Worm (Caenorhabditis elegans) whole organism, L1 larva: ENCODE results near the gene F15D4.6.

Experiments used
- ceh-82 ChIP-seq, 3 experiments: fragments of 150-350 bp in 1 of 3; sonication (generic microtip) in 2 of 3; optimal IDR thresholded peaks; 2 replicates each; lab custom pipeline; 2014 to 2017; ENCODE audit warnings: missing biosample characterization in 3 of 3, missing genetic modification characterization in 3 of 3
- dsc-1 ChIP-seq: sonication (generic microtip); optimal IDR thresholded peaks from 2 replicates; lab custom pipeline; 2016; ENCODE audit warnings: mild to moderate bottlenecking, missing genetic modification characterization, missing compliant biosample characterization
- efl-1 ChIP-seq, 4 experiments: fragments of 150-350 bp; optimal IDR thresholded peaks in 3 of 4; peaks in 1 of 4; 1 replicate in 1 of 4; 2 replicates in 3 of 4; lab custom pipeline; 2014; ENCODE audit warnings: missing biosample characterization in 2 of 4, missing genetic modification characterization in 2 of 4, missing genetic modification reagents in 2 of 4
- egl-13 ChIP-seq: sonication (generic microtip); optimal IDR thresholded peaks from 2 replicates; lab custom pipeline; 2016; ENCODE audit warnings: missing genotype, missing genetic modification reagents, missing genetic modification characterization, missing compliant biosample characterization
- elt-2 ChIP-seq: sonication (generic microtip); optimal IDR thresholded peaks from 2 replicates; lab custom pipeline; 2016; ENCODE audit warnings: missing genetic modification characterization, mild to moderate bottlenecking, inconsistent platforms, missing compliant biosample characterization, missing genetic modification reagents
- fkh-4 ChIP-seq: sonication (generic microtip); optimal IDR thresholded peaks from 2 replicates; lab custom pipeline; 2016; ENCODE audit warnings: missing compliant biosample characterization, missing genetic modification characterization, borderline replicate concordance
- fkh-8 ChIP-seq: sonication (generic microtip); optimal IDR thresholded peaks from 2 replicates; lab custom pipeline; 2016; ENCODE audit warnings: mild to moderate bottlenecking, missing genetic modification characterization, missing compliant biosample characterization
- hlh-4 ChIP-seq: sonication (generic microtip); optimal IDR thresholded peaks from 2 replicates; lab custom pipeline; 2016; ENCODE audit warnings: mild to moderate bottlenecking, missing genetic modification characterization, missing compliant biosample characterization
- irx-1 ChIP-seq: sonication (generic microtip); optimal IDR thresholded peaks from 2 replicates; lab custom pipeline; 2016; ENCODE audit warnings: missing genetic modification characterization, missing compliant biosample characterization
- lin-14 ChIP-seq: fragments of 200-800 bp; sonication (Bioruptor generic); optimal IDR thresholded peaks from 2 replicates; lab custom pipeline; 2018; ENCODE audit warnings: mild to moderate bottlenecking, missing genetic modification characterization, moderate library complexity, missing compliant biosample characterization
- lin-35 ChIP-seq, 2 experiments: fragments of 150-350 bp; optimal IDR thresholded peaks; 2 replicates each; lab custom pipeline; 2014; ENCODE audit warnings: missing biosample characterization in 2 of 2, missing genetic modification characterization in 2 of 2, missing genetic modification reagents in 2 of 2
- lir-3 ChIP-seq: sonication (generic microtip); optimal IDR thresholded peaks from 2 replicates; lab custom pipeline; 2016; ENCODE audit warnings: mild to moderate bottlenecking, missing genetic modification characterization, moderate library complexity, missing compliant biosample characterization; ENCODE audit not compliant: poor library complexity
- lsy-2 ChIP-seq, 2 experiments: fragments of 150-350 bp; optimal IDR thresholded peaks; 2 replicates each; lab custom pipeline; 2014; ENCODE audit warnings: missing biosample characterization in 2 of 2, missing genetic modification characterization in 2 of 2
- nhr-11 ChIP-seq: fragments of 150-350 bp; optimal IDR thresholded peaks from 2 replicates; lab custom pipeline; 2014; ENCODE audit warnings: missing biosample characterization, missing genetic modification characterization
- nhr-19 ChIP-seq: fragments of 200-800 bp; sonication (Bioruptor generic); conservative IDR thresholded peaks from 2 replicates; pipeline ENCODE4 v1.3.6; 2022; ENCODE audit warnings: missing genetic modification characterization, missing compliant biosample characterization
- nhr-20 ChIP-seq: sonication (generic microtip); optimal IDR thresholded peaks from 2 replicates; lab custom pipeline; 2016; ENCODE audit warnings: mild to moderate bottlenecking, missing genetic modification characterization, missing compliant biosample characterization
- nhr-237 ChIP-seq: fragments of 150-350 bp; optimal IDR thresholded peaks from 2 replicates; lab custom pipeline; 2014; ENCODE audit warnings: missing biosample characterization, missing genetic modification characterization
- nhr-28 ChIP-seq: fragments of 150-350 bp; optimal IDR thresholded peaks from 2 replicates; lab custom pipeline; 2014; ENCODE audit warnings: missing biosample characterization, missing genetic modification characterization
- nhr-47 ChIP-seq: sonication (generic microtip); optimal IDR thresholded peaks from 2 replicates; lab custom pipeline; 2016; ENCODE audit warnings: mild to moderate bottlenecking, missing genetic modification characterization, moderate library complexity, missing compliant biosample characterization
- nhr-71 ChIP-seq: sonication (generic microtip); optimal IDR thresholded peaks from 2 replicates; lab custom pipeline; 2016; ENCODE audit warnings: mild to moderate bottlenecking, missing genetic modification characterization, moderate library complexity, missing compliant biosample characterization
- nhr-76 ChIP-seq: sonication (generic microtip); optimal IDR thresholded peaks from 2 replicates; lab custom pipeline; 2017; ENCODE audit warnings: missing biosample characterization, missing genetic modification characterization
- nhr-84 ChIP-seq: sonication (generic microtip); optimal IDR thresholded peaks from 2 replicates; lab custom pipeline; 2017; ENCODE audit warnings: missing biosample characterization, missing genetic modification characterization
- nhr-85 ChIP-seq: sonication (generic microtip); peaks from one replicate; lab custom pipeline; 2016; ENCODE audit warnings: missing genetic modification characterization, inconsistent platforms, missing compliant biosample characterization
- nhr-90 ChIP-seq: sonication (generic microtip); optimal IDR thresholded peaks from 2 replicates; lab custom pipeline; 2016; ENCODE audit warnings: mild to moderate bottlenecking, missing genetic modification characterization, missing compliant biosample characterization; ENCODE audit not compliant: poor library complexity
- pqm-1 ChIP-seq: sonication (generic microtip); optimal IDR thresholded peaks from 3 replicates; lab custom pipeline; 2017; ENCODE audit warnings: missing biosample characterization, missing genetic modification characterization
- rnt-1 ChIP-seq: sonication (generic microtip); optimal IDR thresholded peaks from 2 replicates; lab custom pipeline; 2016; ENCODE audit warnings: mild to moderate bottlenecking, missing genetic modification characterization, moderate library complexity, missing compliant biosample characterization
- snpc-4 ChIP-seq: fragments of 150-350 bp; optimal IDR thresholded peaks from 2 replicates; lab custom pipeline; 2014; ENCODE audit warnings: missing biosample characterization, missing genetic modification characterization
- snu-23 ChIP-seq: sonication (generic microtip); optimal IDR thresholded peaks from 2 replicates; lab custom pipeline; 2016; ENCODE audit warnings: missing genetic modification characterization, missing compliant biosample characterization
- sox-4 ChIP-seq: sonication (generic microtip); optimal IDR thresholded peaks from 2 replicates; lab custom pipeline; 2016; ENCODE audit warnings: missing genetic modification characterization, missing compliant biosample characterization
- sup-37 ChIP-seq: fragments of 200-800 bp; sonication (Bioruptor generic); optimal IDR thresholded peaks from 2 replicates; lab custom pipeline; 2018; ENCODE audit warnings: mild to moderate bottlenecking, missing genetic modification characterization, missing compliant biosample characterization
- unc-130 ChIP-seq: fragments of 150-350 bp; optimal IDR thresholded peaks from 2 replicates; lab custom pipeline; 2017; ENCODE audit warnings: missing biosample characterization, missing genetic modification characterization, inconsistent platforms
- unc-30 ChIP-seq: sonication (generic microtip); optimal IDR thresholded peaks from 2 replicates; lab custom pipeline; 2017; ENCODE audit warnings: missing biosample characterization, missing genetic modification characterization
- unc-86 ChIP-seq: sonication (generic microtip); optimal IDR thresholded peaks from 2 replicates; lab custom pipeline; 2016; ENCODE audit warnings: missing genetic modification characterization, missing compliant biosample characterization
- vab-15 ChIP-seq: sonication (generic microtip); optimal IDR thresholded peaks from 2 replicates; lab custom pipeline; 2017; ENCODE audit warnings: missing genotype, mild to moderate bottlenecking, missing genetic modification characterization, missing compliant biosample characterization
- ztf-11 ChIP-seq, 2 experiments: sonication (generic microtip); optimal IDR thresholded peaks; 2 replicates each; lab custom pipeline; 2016 to 2017; ENCODE audit warnings: missing genetic modification characterization in 2 of 2, missing biosample characterization in 1 of 2, missing compliant biosample characterization in 1 of 2

Gene F15D4.6

DNA sequence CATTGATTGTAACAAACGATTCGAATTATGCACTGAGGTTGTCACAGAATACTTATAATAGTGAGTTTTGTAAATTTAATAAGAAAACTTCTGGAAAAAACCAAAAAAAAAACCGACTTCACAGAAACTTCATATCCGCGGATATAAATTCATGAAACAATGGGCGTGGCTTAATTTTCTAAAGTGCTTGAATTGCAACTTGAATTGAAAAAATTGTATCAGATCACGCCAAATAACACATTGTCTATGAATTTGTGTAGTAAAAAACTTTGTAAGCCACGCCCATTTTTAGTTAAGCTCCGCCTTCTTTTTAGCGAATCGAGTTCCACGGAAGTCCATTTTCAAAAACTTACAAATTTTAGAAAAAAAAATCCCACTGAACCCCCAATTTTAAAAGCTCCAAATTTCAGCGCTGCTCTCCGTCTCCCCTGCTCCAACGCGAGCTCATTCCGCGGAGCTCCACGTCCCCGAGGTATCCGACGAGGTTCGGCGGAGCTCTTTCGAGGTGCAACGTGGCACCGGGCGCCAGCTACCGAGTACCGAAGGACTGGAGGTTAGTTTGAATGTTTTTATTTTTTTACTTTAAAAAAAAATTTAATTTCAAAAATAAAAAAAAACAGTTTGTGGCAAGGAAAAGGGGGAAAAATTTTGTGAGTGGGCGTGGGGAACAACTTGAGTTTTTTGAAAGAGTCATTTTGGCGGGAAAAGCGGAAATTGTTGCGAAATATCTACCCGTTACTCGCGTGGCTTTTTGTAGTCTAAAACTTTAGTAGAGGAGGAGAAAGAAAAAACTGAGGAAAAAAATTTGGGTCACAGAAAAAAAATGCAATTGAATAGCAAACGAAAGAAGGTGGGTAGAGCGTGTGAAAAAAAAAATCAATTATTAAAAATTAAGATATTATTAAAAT, 30.5 kb downstream of the F15D4.6 start (continued):
- no peak for TF ChIP-seq ztf-11 (tag; optimal IDR thresholded peaks at IDR 0.05; lab: Kevin White, UChicago)

DNA sequence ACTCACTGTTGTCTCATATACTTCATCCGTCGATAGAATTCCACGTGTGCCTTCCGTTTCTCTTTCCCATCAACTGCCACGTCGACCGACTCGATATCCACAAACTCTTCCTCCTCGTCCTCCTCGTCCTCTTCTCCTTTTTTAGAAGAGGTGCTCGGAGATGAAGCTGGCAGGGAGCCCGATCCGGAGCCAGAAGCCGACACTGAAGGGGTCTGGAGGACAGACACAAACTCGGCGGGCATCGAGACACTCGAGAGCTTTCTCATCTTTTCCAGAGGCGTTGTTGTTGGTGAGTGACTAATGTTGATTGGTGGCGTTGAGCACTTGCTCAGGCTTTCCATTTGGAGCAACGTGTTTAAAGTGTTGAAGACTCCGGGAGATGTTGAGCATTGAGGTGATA, 33.6 kb downstream of the F15D4.6 start:
- TF ChIP-seq hlh-4 (tag; lab: Kevin White, UChicago), result no peak
- no peak for TF ChIP-seq snu-23 (GFP tag; lab: Kevin White, UChicago)
- no peak for TF ChIP-seq lin-35 (GFP tag; optimal IDR thresholded peaks at IDR 0.05; lab: Kevin White, UChicago)
- no peak for TF ChIP-seq unc-30 (tag; lab: Kevin White, UChicago)
- no peak for TF ChIP-seq ceh-82 (tag; optimal IDR thresholded peaks at IDR 0.05; lab: Kevin White, UChicago)
- no peak for TF ChIP-seq nhr-84 (tag; lab: Kevin White, UChicago)
- no peak for TF ChIP-seq unc-130 (tag; lab: Kevin White, UChicago)
- TF ChIP-seq nhr-11 (tag; lab: Kevin White, UChicago), result no peak

- TF ChIP-seq efl-1 (optimal IDR thresholded peaks at IDR 0.05; lab: Kevin White, UChicago), result no peak
- TF ChIP-seq efl-1 (GFP tag; optimal IDR thresholded peaks at IDR 0.05 in 1 of 2; lab: Kevin White, UChicago), result peak in 1 of 2 experiments; percentile 83
- no peak for TF ChIP-seq lin-14 (GFP tag; lab: Kevin White, UChicago)
- TF ChIP-seq, all 84 proteins: peak for 1
These were observed 34.5 kb downstream of the F15D4.6 start for ce11 chrII:13283486-13283885.

ce11 chrII:13284148-13284547, 35.2 kb downstream of the F15D4.6 start:
- TF ChIP-seq elt-2 (tag; lab: Kevin White, UChicago) (no peak), efl-1 (optimal IDR thresholded peaks at IDR 0.05; lab: Kevin White, UChicago) (no peak), efl-1 (GFP tag; optimal IDR thresholded peaks at IDR 0.05 in 1 of 2; lab: Kevin White, UChicago) (peak in 1 of 2 experiments; percentile 72)

DNA sequence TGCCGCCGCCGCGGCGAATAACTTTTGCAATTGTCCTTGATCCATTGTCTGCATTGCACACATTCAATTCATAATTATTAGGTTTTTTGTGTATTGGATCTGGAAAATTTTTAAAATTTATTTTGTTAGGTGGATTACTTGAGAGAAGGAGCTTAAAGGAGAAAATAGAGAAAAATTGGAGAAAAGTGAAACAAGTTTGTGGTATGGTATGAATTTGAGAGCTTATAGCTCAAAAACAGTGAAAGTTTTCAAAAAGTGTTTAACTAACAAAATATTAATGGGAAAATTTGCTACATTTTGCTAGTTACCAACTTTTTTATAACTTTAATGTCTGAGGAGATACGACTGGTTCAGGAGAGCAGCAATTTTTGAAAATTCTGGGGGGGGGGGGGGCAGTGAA, 36.7 kb downstream of the F15D4.6 start, which contains the start of gene ztf-22:
Gene ztf-22 (minus strand): TSS at position 101 of the 400 bp plus-strand sequence.
- no peak for TF ChIP-seq dsc-1 (tag; lab: Kevin White, UChicago)
- no peak for TF ChIP-seq nhr-237
- no peak for TF ChIP-seq lir-3 (tag; lab: Kevin White, UChicago)
- TF ChIP-seq nhr-84 (tag; lab: Kevin White, UChicago), result no peak
- TF ChIP-seq snpc-4 (tag; lab: Kevin White, UChicago), result no peak
- TF ChIP-seq nhr-85, result no peak
- no peak for TF ChIP-seq nhr-28 (tag; lab: Kevin White, UChicago)
- TF ChIP-seq nhr-71 (tag; lab: Kevin White, UChicago), result no peak
- TF ChIP-seq nhr-90, result no peak
- TF ChIP-seq elt-2 (tag; lab: Kevin White, UChicago), result no peak
- TF ChIP-seq, all 84 proteins: peak for 0

DNA sequence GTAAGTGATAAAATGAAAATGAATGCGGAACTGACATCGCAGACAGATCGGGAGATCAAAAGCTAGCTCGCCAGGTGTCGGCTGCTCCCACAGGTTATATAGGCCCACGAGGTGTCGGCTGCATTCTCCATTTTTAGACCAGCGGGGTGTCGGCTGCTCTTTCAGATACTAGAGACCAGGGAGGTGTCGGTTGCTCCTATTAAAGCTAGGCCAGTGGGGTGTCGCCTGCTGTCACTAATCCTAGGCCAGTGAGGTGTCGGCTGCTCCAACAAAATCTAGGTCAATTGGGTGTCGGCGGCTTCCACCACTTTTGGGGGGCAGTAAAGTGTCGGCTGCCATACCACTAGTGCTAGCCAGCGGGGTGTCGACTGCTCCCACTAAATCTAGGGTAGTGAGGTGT, 40.9 kb downstream of the F15D4.6 start:
- TF ChIP-seq nhr-20 (no peak), nhr-85 (no peak), snpc-4 (tag; lab: Kevin White, UChicago) (peak; percentile 41), nhr-11 (tag; lab: Kevin White, UChicago) (no peak), rnt-1 (peak; percentile 2), nhr-76 (tag; lab: Kevin White, UChicago) (no peak), unc-86 (tag; lab: Kevin White, UChicago) (no peak), ceh-82 (tag; optimal IDR thresholded peaks at IDR 0.05; lab: Kevin White, UChicago) (no peak)

ce11 chrII:13290518-13291286, 41.7 kb downstream of the F15D4.6 start:
- TF ChIP-seq nhr-11 (tag; lab: Kevin White, UChicago), result no peak
- TF ChIP-seq nhr-19, result peak; percentile 19
- TF ChIP-seq egl-13 (tag; lab: Kevin White, UChicago), result no peak
- no peak for TF ChIP-seq sup-37
- TF ChIP-seq irx-1, result no peak
- TF ChIP-seq elt-2 (tag; lab: Kevin White, UChicago), result peak; percentile 12
- no peak for TF ChIP-seq vab-15 (tag; lab: Kevin White, UChicago)
- no peak for TF ChIP-seq sox-4 (tag; lab: Kevin White, UChicago)
- no peak for TF ChIP-seq pqm-1 (tag; lab: Kevin White, UChicago)
- no peak for TF ChIP-seq fkh-8
- TF ChIP-seq nhr-47 (tag; lab: Kevin White, UChicago), result no peak
- TF ChIP-seq unc-130 (tag; lab: Kevin White, UChicago), result no peak
- no peak for TF ChIP-seq ztf-11 (tag; optimal IDR thresholded peaks at IDR 0.05; lab: Kevin White, UChicago)
- TF ChIP-seq fkh-4 (tag; lab: Kevin White, UChicago), result no peak
- TF ChIP-seq lsy-2 (tag; optimal IDR thresholded peaks at IDR 0.05; lab: Kevin White, UChicago), result peak in 1 of 2 experiments; percentile 4
- TF ChIP-seq nhr-28 (tag; lab: Kevin White, UChicago), result no peak
